Worm (Caenorhabditis elegans): ENCODE data around the gene C40H1.8.

ce11 chrIII:9289815-9290214 lies 24.7 kb upstream of the C40H1.8 start:
- TF ChIP-seq nhr-77 (tag; optimal IDR thresholded peaks at IDR 0.05) (no peak), nhr-12 (tag; optimal IDR thresholded peaks at IDR 0.05) (no peak), zag-1 (tag; optimal IDR thresholded peaks at IDR 0.05) (no peak), nhr-28 (tag; optimal IDR thresholded peaks at IDR 0.05) (no peak), mdl-1 (tag; optimal IDR thresholded peaks at IDR 0.05) (no peak), fkh-10 (GFP tag; optimal IDR thresholded peaks at IDR 0.05) (no peak)
